Fruit fly (Drosophila melanogaster) whole organism, wandering third instar larva: ENCODE measurements around the gene CG46313.

Experiments
- GATAd ChIP-seq: sonication (Bioruptor generic); optimal IDR thresholded peaks from 2 replicates; lab custom pipeline; 2016; ENCODE audit warnings: missing biosample characterization, missing genetic modification characterization
- ey ChIP-seq: fragments of 200-800 bp; sonication (Bioruptor generic); optimal IDR thresholded peaks from 2 replicates; lab custom pipeline; 2016; ENCODE audit warnings: missing biosample characterization, missing genetic modification characterization
- jim ChIP-seq: fragments of 175-275, 200-325 bp; sonication (Bioruptor generic); optimal IDR thresholded peaks from 2 replicates; lab custom pipeline; 2016; ENCODE audit warnings: missing biosample characterization, mild to moderate bottlenecking, missing genetic modification characterization

DNA sequence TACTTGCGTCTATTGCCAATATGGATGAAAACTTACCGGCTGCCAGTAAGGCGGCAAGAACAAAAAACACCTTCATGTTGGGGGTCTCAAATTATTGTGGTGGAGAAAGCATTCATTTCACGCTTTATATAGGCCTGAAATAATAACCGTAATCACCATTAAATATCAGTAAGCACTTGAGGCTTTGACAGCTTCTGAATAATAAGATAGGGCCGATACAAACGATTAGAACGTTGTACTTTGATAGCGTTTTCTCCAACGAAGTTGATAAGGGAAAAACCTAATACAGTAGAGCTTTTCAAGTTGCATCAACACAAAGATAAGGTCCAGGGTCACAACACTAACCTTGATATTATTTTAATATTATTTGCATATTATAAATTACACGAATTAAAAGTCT, 42.9 kb downstream of the CG46313 start, which contains the start of gene CG6283:
- no peak for TF ChIP-seq GATAd
- TF ChIP-seq ey (GFP tag; lab: Kevin White, UChicago), result no peak
- no peak for TF ChIP-seq jim (GFP tag; lab: Kevin White, UChicago)
